Fruit fly (Drosophila melanogaster) whole organism, pupa: Measurements from ENCODE around the gene CG5861.

ENCODE experiments used
- CG10348 ChIP-seq: fragments of 200-800 bp; sonication (Bioruptor generic); IDR thresholded peaks from 2 replicates; pipeline ENCODE4 v1.3.6; 2022; ENCODE audit warnings: missing biosample characterization, missing genetic modification characterization
- CG12605 ChIP-seq: fragments of 200-800 bp; sonication (Bioruptor generic); IDR thresholded peaks from 2 replicates; pipeline ENCODE4 v1.3.6; 2022; ENCODE audit warnings: missing biosample characterization, missing genetic modification characterization
- CG13204 ChIP-seq: fragments of 200-800 bp; sonication (Bioruptor generic); optimal IDR thresholded peaks from 2 replicates; lab custom pipeline; 2018; ENCODE audit warnings: missing biosample characterization, mild to moderate bottlenecking, missing genetic modification characterization, moderate library complexity
- CG14655 ChIP-seq: fragments of 200-800 bp; sonication (Bioruptor generic); optimal IDR thresholded peaks from 3 replicates; lab custom pipeline; 2017; ENCODE audit warnings: mild to moderate bottlenecking, missing biosample characterization, missing genetic modification reagents, missing genetic modification characterization
- CG15710 ChIP-seq: fragments of 200-800 bp; sonication (Bioruptor generic); optimal IDR thresholded peaks from 2 replicates; lab custom pipeline; 2018; ENCODE audit warnings: missing biosample characterization, mild to moderate bottlenecking, missing genetic modification characterization, moderate library complexity
- CG17806 ChIP-seq: fragments of 200-800 bp; sonication (Bioruptor generic); optimal IDR thresholded peaks from 2 replicates; lab custom pipeline; 2018; ENCODE audit warnings: missing biosample characterization, mild to moderate bottlenecking, missing genetic modification characterization, moderate library complexity
- CG32121 ChIP-seq: fragments of 200-800 bp; sonication (Bioruptor generic); IDR thresholded peaks from 2 replicates; pipeline ENCODE4 v1.3.6; 2022; ENCODE audit warnings: missing biosample characterization, missing genetic modification characterization
- CG34367 ChIP-seq: fragments of 200-800 bp; sonication (Bioruptor generic); optimal IDR thresholded peaks from 2 replicates; lab custom pipeline; 2018; ENCODE audit warnings: missing biosample characterization, mild to moderate bottlenecking, missing genetic modification characterization
- CG4496 ChIP-seq: fragments of 200-800 bp; sonication (Bioruptor generic); IDR thresholded peaks from 3 replicates; pipeline ENCODE4 v1.3.6; 2022; ENCODE audit warnings: missing biosample characterization, missing genetic modification characterization
- CG8159 ChIP-seq: fragments of 200-800 bp; sonication (Bioruptor generic); optimal IDR thresholded peaks from 3 replicates; lab custom pipeline; 2018; ENCODE audit warnings: missing biosample characterization, mild to moderate bottlenecking, missing genetic modification characterization, moderate library complexity
- CG8301 ChIP-seq: fragments of 200-800 bp; sonication (Bioruptor generic); optimal IDR thresholded peaks from 2 replicates; lab custom pipeline; 2018; ENCODE audit warnings: missing biosample characterization, mild to moderate bottlenecking, missing genetic modification characterization
- CG9948 ChIP-seq: fragments of 200-800 bp; sonication (Bioruptor generic); optimal IDR thresholded peaks from 2 replicates; lab custom pipeline; 2018; ENCODE audit warnings: missing biosample characterization, mild to moderate bottlenecking, missing genetic modification characterization, moderate library complexity
- D1 ChIP-seq: fragments of 200-800 bp; sonication (Bioruptor generic); optimal IDR thresholded peaks from 2 replicates; lab custom pipeline; 2018; ENCODE audit warnings: missing biosample characterization, mild to moderate bottlenecking, missing genetic modification characterization, moderate library complexity
- EcR ChIP-seq: fragments of 200-800 bp; sonication (Bioruptor generic); optimal IDR thresholded peaks from 3 replicates; lab custom pipeline; 2019; ENCODE audit warnings: missing biosample characterization, missing genetic modification characterization, mild to moderate bottlenecking, moderate library complexity, missing genetic modification reagents
- Ets98B ChIP-seq: fragments of 200-800 bp; sonication (Bioruptor generic); IDR thresholded peaks from 2 replicates; pipeline ENCODE4 v1.3.6; 2022; ENCODE audit warnings: missing biosample characterization, missing genetic modification characterization
- Pif1A ChIP-seq: fragments of 200-800 bp; sonication (Bioruptor generic); optimal IDR thresholded peaks from 3 replicates; lab custom pipeline; 2016; ENCODE audit warnings: missing biosample characterization, missing genetic modification characterization
- Pif1B ChIP-seq: fragments of 200-800 bp; sonication (Bioruptor generic); optimal IDR thresholded peaks from 3 replicates; lab custom pipeline; 2016; ENCODE audit warnings: missing biosample characterization, missing genetic modification characterization
- Snoo ChIP-seq: fragments of 200-800 bp; sonication (Bioruptor generic); optimal IDR thresholded peaks from 3 replicates; lab custom pipeline; 2017; ENCODE audit warnings: missing biosample characterization, mild to moderate bottlenecking, missing genetic modification characterization, inconsistent platforms
- fd96Ca ChIP-seq: fragments of 200-800 bp; sonication (Bioruptor generic); IDR thresholded peaks from 3 replicates; pipeline ENCODE4 v1.3.6; 2022; ENCODE audit warnings: missing biosample characterization, missing genetic modification characterization
- gl ChIP-seq: fragments of 200-800 bp; sonication (Bioruptor generic); optimal IDR thresholded peaks from 2 replicates; lab custom pipeline; 2018; ENCODE audit warnings: missing biosample characterization, mild to moderate bottlenecking, missing genetic modification characterization
- rn ChIP-seq: fragments of 200-800 bp; sonication (Bioruptor generic); IDR thresholded peaks from 2 replicates; pipeline ENCODE4 v1.3.6; 2022; ENCODE audit warnings: missing biosample characterization, missing genetic modification characterization

CG5861 gene

DNA sequence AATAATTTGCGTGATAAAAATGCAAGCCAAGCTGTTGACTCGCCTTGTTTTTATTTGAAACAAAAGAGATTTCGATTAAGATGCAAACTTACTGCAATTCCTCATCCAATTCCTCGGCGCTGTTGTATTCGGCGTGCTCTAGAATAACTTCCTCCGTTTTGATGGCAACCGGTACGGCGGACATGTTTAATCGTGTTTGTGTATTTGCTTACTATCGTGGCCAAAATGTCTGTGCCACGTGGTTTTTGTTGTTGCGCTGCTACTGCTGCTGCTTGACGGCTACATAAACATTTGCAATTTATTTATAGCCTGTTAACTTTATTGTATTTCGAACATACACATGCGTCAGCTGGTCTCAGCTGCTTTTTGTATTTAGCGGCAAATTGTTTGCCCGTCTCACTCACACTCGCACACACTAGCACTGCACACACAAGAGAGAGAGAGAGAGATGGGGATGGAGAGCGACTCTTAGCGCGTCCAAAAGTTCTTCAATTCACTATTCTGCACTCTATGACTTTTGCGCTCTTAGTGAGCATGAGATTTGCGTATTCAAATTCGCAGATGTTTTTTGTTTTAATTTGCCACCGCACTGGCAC is 20.0 kb downstream of the CG5861 start:
- no peak for TF ChIP-seq Pif1B (GFP tag; lab: Kevin White, UChicago)

dm6 chr2L:16286360-16287005 is 20.6 kb downstream of the CG5861 start:
- TF ChIP-seq CG15710 = peak; percentile 62
- TF ChIP-seq Pif1A (GFP tag; lab: Kevin White, UChicago) = peak; percentile 83
- peak; percentile 79 for TF ChIP-seq CG8301 (tag; lab: Kevin White, UChicago)
- peak; percentile 81 for TF ChIP-seq CG14655 (GFP tag; lab: Kevin White, UChicago)
- peak; percentile 79 for TF ChIP-seq Pif1B (GFP tag; lab: Kevin White, UChicago)
- peak; percentile 74 for TF ChIP-seq CG9948 (tag; lab: Kevin White, UChicago)
- TF ChIP-seq CG32121 (GFP tag; lab: Robert Waterston, UW) = no peak
- no peak for TF ChIP-seq fd96Ca (GFP tag; lab: Robert Waterston, UW)
- TF ChIP-seq D1 (tag; lab: Kevin White, UChicago) = no peak
- TF ChIP-seq CG10348 (GFP tag; lab: Robert Waterston, UW) = no peak
- peak; percentile 60 for TF ChIP-seq CG34367 (tag; lab: Kevin White, UChicago)
- TF ChIP-seq gl (tag; lab: Kevin White, UChicago) = peak; percentile 76
- no peak for TF ChIP-seq CG12605 (GFP tag; lab: Robert Waterston, UW)
- TF ChIP-seq rn = no peak
- TF ChIP-seq CG8159 = peak; percentile 80
- peak; percentile 71 for TF ChIP-seq CG13204 (GFP tag; lab: Kevin White, UChicago)
- no peak for TF ChIP-seq CG4496 (GFP tag; lab: Robert Waterston, UW)
- TF ChIP-seq Snoo (tag; lab: Kevin White, UChicago) = peak; percentile 49
- peak; percentile 57 for TF ChIP-seq EcR (GFP tag; lab: Kevin White, UChicago)
- no peak for TF ChIP-seq Ets98B (GFP tag; lab: Robert Waterston, UW)
- TF ChIP-seq CG17806 (tag; lab: Kevin White, UChicago) = peak; percentile 75
- TF ChIP-seq, all 21 proteins: peak for 13

DNA sequence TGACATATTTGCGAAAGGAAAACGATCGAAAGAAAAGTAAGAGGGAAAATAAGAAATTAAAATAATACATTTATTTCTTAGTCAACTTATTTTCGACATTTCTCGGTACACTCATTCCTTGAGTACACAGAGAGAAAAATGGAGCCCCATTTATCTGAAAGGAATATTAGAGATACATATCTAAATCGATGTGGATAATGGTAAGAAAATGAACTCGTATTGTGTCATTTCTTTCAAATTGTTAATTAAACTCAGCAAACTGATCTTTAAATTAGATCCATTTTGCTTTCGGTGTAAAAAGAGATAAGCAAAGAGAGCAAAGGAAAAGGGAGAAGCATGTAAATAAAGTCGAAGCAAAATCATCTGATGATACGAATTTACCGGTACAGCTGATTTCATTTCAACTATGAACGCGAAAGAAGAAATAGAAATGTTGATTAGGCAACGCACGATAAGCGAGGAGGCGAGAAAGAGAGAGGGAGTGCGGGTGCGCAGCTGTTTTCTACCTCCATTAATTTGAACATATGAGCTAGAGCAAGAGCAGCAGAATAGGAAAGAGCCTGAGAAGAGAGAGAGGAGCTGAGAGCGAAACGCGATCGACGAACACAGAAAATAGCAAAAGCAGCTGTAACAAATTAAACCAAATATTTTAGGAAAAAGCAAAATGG is 21.3 kb downstream of the CG5861 start:
- peak; percentile 87 for TF ChIP-seq CG9948 (tag; lab: Kevin White, UChicago)
- TF ChIP-seq D1 (tag; lab: Kevin White, UChicago) = peak; percentile 22
- peak; percentile 86 for TF ChIP-seq CG14655 (GFP tag; lab: Kevin White, UChicago)
- peak; percentile 77 for TF ChIP-seq Pif1A (GFP tag; lab: Kevin White, UChicago)
- TF ChIP-seq CG4496 (GFP tag; lab: Robert Waterston, UW) = no peak
- peak; percentile 90 for TF ChIP-seq CG8159
- no peak for TF ChIP-seq rn
- TF ChIP-seq Snoo (tag; lab: Kevin White, UChicago) = peak; percentile 86
- peak; percentile 84 for TF ChIP-seq CG15710
- no peak for TF ChIP-seq fd96Ca (GFP tag; lab: Robert Waterston, UW)
- TF ChIP-seq CG32121 (GFP tag; lab: Robert Waterston, UW) = no peak
- TF ChIP-seq CG12605 (GFP tag; lab: Robert Waterston, UW) = no peak
- no peak for TF ChIP-seq CG10348 (GFP tag; lab: Robert Waterston, UW)
- peak; percentile 39 for TF ChIP-seq CG13204 (GFP tag; lab: Kevin White, UChicago)
- TF ChIP-seq EcR (GFP tag; lab: Kevin White, UChicago) = no peak
- peak; percentile 70 for TF ChIP-seq gl (tag; lab: Kevin White, UChicago)
- peak; percentile 83 for TF ChIP-seq CG34367 (tag; lab: Kevin White, UChicago)
- peak; percentile 87 for TF ChIP-seq Pif1B (GFP tag; lab: Kevin White, UChicago)
- peak; percentile 83 for TF ChIP-seq CG8301 (tag; lab: Kevin White, UChicago)
- TF ChIP-seq Ets98B (GFP tag; lab: Robert Waterston, UW) = no peak
- TF ChIP-seq CG17806 (tag; lab: Kevin White, UChicago) = peak; percentile 92

DNA sequence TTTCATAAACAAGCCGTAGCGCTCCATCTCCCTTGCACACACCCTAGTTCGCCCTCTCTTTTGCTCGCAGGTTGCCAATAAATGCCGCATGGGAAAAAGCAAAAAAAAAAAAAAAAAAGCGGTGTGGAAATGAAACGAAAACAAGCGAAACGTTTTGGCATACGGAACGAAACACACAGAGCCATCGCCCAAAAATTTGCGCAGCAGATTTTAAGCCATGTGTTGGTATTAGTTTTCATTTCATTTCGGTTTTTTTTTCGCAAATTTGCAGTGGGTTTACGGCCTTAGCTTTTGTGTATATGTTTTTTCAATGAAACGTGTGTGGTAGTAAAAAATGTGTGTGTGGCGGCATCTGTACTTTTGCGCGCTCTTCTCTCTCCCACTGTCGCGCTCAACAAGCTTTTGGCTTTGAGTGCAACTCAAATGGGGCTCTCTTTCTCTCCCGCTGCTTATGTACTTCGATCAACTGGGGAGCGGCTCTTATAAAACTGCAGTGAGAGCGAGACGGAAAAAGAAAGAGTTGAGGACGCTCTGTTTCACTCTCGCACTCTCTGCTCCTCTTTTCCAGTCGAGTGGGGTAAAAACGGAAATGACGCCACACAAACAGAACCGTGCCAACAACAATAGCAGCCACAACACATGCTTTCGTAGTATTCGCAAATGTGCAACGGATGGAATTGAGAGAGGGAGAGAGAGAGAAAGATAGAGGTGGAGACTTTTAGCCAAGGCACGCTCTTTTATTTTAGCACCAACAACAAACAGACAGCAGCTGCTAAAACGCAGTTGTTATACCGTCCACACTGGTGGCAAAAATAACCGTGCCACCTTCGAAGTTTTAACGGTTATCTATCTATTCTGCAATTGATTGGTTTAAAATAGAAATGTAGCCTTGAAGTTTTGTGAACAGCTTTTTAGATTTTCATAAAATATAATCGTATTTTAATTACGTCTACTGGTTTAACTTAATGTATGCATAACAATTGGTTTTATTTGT is 22.5 kb downstream of the CG5861 start:
- TF ChIP-seq CG9948 (tag; lab: Kevin White, UChicago) = peak; percentile 33
- TF ChIP-seq Snoo (tag; lab: Kevin White, UChicago) = peak; percentile 70
- TF ChIP-seq Pif1B (GFP tag; lab: Kevin White, UChicago) = peak; percentile 45
- no peak for TF ChIP-seq CG12605 (GFP tag; lab: Robert Waterston, UW)
- peak; percentile 30 for TF ChIP-seq gl (tag; lab: Kevin White, UChicago)
- peak; percentile 65 for TF ChIP-seq CG8159
- peak; percentile 65 for TF ChIP-seq Pif1A (GFP tag; lab: Kevin White, UChicago)
- TF ChIP-seq CG34367 (tag; lab: Kevin White, UChicago) = peak; percentile 38
- TF ChIP-seq CG32121 (GFP tag; lab: Robert Waterston, UW) = no peak
- TF ChIP-seq CG10348 (GFP tag; lab: Robert Waterston, UW) = no peak
- TF ChIP-seq CG13204 (GFP tag; lab: Kevin White, UChicago) = peak; percentile 68
- TF ChIP-seq rn = no peak
- no peak for TF ChIP-seq Ets98B (GFP tag; lab: Robert Waterston, UW)
- peak; percentile 52 for TF ChIP-seq CG15710
- peak; percentile 64 for TF ChIP-seq CG14655 (GFP tag; lab: Kevin White, UChicago)
- peak; percentile 48 for TF ChIP-seq D1 (tag; lab: Kevin White, UChicago)
- TF ChIP-seq EcR (GFP tag; lab: Kevin White, UChicago) = peak; percentile 60
- TF ChIP-seq CG4496 (GFP tag; lab: Robert Waterston, UW) = no peak
- TF ChIP-seq CG8301 (tag; lab: Kevin White, UChicago) = peak; percentile 65
- no peak for TF ChIP-seq fd96Ca (GFP tag; lab: Robert Waterston, UW)
- peak; percentile 34 for TF ChIP-seq CG17806 (tag; lab: Kevin White, UChicago)
